Worm (Caenorhabditis elegans) whole organism, L4 larva: ENCODE data around the gene C54G7.1.

ENCODE experiments used
- F10B5.3 ChIP-seq: sonication (generic microtip); optimal IDR thresholded peaks from 2 replicates; lab custom pipeline; 2016; ENCODE audit warnings: mild to moderate bottlenecking, missing genetic modification characterization, missing compliant biosample characterization
- F37D6.2 ChIP-seq: sonication (generic microtip); optimal IDR thresholded peaks from 2 replicates; lab custom pipeline; 2016; ENCODE audit warnings: mild to moderate bottlenecking, missing genetic modification characterization, missing compliant biosample characterization
- Y48G9A.11 ChIP-seq: fragments of 200-800 bp; sonication (Bioruptor generic); IDR thresholded peaks from 2 replicates; pipeline ENCODE4 v1.3.6; 2022; ENCODE audit warnings: missing genetic modification reagents, missing genetic modification characterization, missing compliant biosample characterization
- aha-1 ChIP-seq: fragments of 150-350 bp; peaks from one replicate; lab custom pipeline; 2014; ENCODE audit warnings: missing biosample characterization, missing genetic modification characterization
- aly-2 ChIP-seq: sonication (generic microtip); optimal IDR thresholded peaks from 2 replicates; lab custom pipeline; 2018; ENCODE audit warnings: missing biosample characterization, missing genetic modification characterization
- arid-1 ChIP-seq: fragments of 200-800 bp; sonication (Bioruptor generic); conservative IDR thresholded peaks from 2 replicates; pipeline ENCODE4 v1.3.6; 2022; ENCODE audit warnings: missing genetic modification reagents, missing genetic modification characterization, missing compliant biosample characterization
- attf-4 ChIP-seq: sonication (generic microtip); optimal IDR thresholded peaks from 3 replicates; lab custom pipeline; 2017; ENCODE audit warnings: missing biosample characterization, missing genetic modification characterization
- ceh-20 ChIP-seq: fragments of 200-800 bp; sonication (Bioruptor generic); IDR thresholded peaks from 2 replicates; pipeline ENCODE4 v1.3.6; 2022; ENCODE audit warnings: missing genetic modification reagents, missing genetic modification characterization, missing compliant biosample characterization
- ceh-82 ChIP-seq: sonication (generic microtip); optimal IDR thresholded peaks from 2 replicates; lab custom pipeline; 2017; ENCODE audit warnings: missing biosample characterization, missing genetic modification characterization
- ces-1 ChIP-seq: fragments of 150-350 bp; sonication (generic microtip); optimal IDR thresholded peaks from 4 replicates; lab custom pipeline; 2014; ENCODE audit warnings: missing biosample characterization, missing genetic modification reagents, missing genetic modification characterization
- cey-2 ChIP-seq: sonication (generic microtip); optimal IDR thresholded peaks from 3 replicates; lab custom pipeline; 2017; ENCODE audit warnings: missing genetic modification characterization, mild to moderate bottlenecking, missing compliant biosample characterization, antibody characterized with exemption, borderline replicate concordance; ENCODE audit not compliant: insufficient read depth
- daf-16 ChIP-seq, 3 experiments: sonication (generic microtip); optimal IDR thresholded peaks; 2 replicates each; lab custom pipeline; 2016 to 2017; ENCODE audit warnings: missing genetic modification characterization in 3 of 3, missing genetic modification reagents in 3 of 3, mild to moderate bottlenecking in 2 of 3, missing compliant biosample characterization in 2 of 3, missing biosample characterization in 1 of 3, moderate library complexity in 1 of 3
- dmd-8 ChIP-seq: fragments of 200-800 bp; sonication (Bioruptor generic); IDR thresholded peaks from 2 replicates; pipeline ENCODE4 v1.3.6; 2022; ENCODE audit warnings: missing genetic modification characterization, missing compliant biosample characterization
- dmd-9 ChIP-seq: fragments of 200-800 bp; sonication (Bioruptor generic); IDR thresholded peaks from 2 replicates; pipeline ENCODE4 v1.3.6; 2022; ENCODE audit warnings: missing genetic modification reagents, missing genetic modification characterization, missing compliant biosample characterization
- duxl-1 ChIP-seq: sonication (generic microtip); optimal IDR thresholded peaks from 2 replicates; lab custom pipeline; 2016; ENCODE audit warnings: mild to moderate bottlenecking, missing genetic modification characterization, moderate library complexity, missing compliant biosample characterization; ENCODE audit not compliant: poor library complexity
- egl-43 ChIP-seq: fragments of 200-800 bp; sonication (Bioruptor generic); IDR thresholded peaks from 2 replicates; pipeline ENCODE4 v1.3.6; 2022; ENCODE audit warnings: missing genetic modification reagents, missing genetic modification characterization, missing compliant biosample characterization
- fos-1 ChIP-seq: fragments of 150-350 bp; optimal IDR thresholded peaks from 2 replicates; lab custom pipeline; 2014; ENCODE audit warnings: missing biosample characterization, missing genetic modification characterization
- gei-8 ChIP-seq: fragments of 200-800 bp; sonication (Bioruptor generic); optimal IDR thresholded peaks from 2 replicates; lab custom pipeline; 2018; ENCODE audit warnings: mild to moderate bottlenecking, missing genetic modification characterization, missing compliant biosample characterization
- hif-1 ChIP-seq, 2 experiments: sonication (generic microtip); optimal IDR thresholded peaks; 2 replicates each; lab custom pipeline; 2016 to 2017; ENCODE audit warnings: missing compliant biosample characterization in 2 of 2, missing genetic modification characterization in 2 of 2, missing genetic modification reagents in 2 of 2, missing genotype in 2 of 2, mild to moderate bottlenecking in 1 of 2
- hlh-30 ChIP-seq: sonication (generic microtip); optimal IDR thresholded peaks from 2 replicates; lab custom pipeline; 2017; ENCODE audit warnings: antibody characterized with exemption, mild to moderate bottlenecking, missing genetic modification characterization, missing compliant biosample characterization; ENCODE audit not compliant: insufficient read depth
- lin-1 ChIP-seq: fragments of 200-800 bp; sonication (Bioruptor generic); IDR thresholded peaks from 2 replicates; pipeline ENCODE4 v1.3.6; 2022; ENCODE audit warnings: missing genetic modification reagents, missing genetic modification characterization, missing compliant biosample characterization
- lin-13 ChIP-seq: fragments of 150-350 bp; optimal IDR thresholded peaks from 2 replicates; lab custom pipeline; 2014; ENCODE audit warnings: missing biosample characterization, missing genetic modification reagents, missing genetic modification characterization
- lin-15B ChIP-seq: fragments of 150-350 bp; sonication (generic microtip); optimal IDR thresholded peaks from 3 replicates; lab custom pipeline; 2014; ENCODE audit warnings: missing biosample characterization, missing genetic modification characterization
- lin-38 ChIP-seq: fragments of 200-800 bp; sonication (Bioruptor generic); IDR thresholded peaks from 2 replicates; pipeline ENCODE4 v1.3.6; 2022; ENCODE audit warnings: missing genetic modification reagents, missing genetic modification characterization, missing compliant biosample characterization
- lsy-2 ChIP-seq, 2 experiments: fragments of 150-350 bp in 1 of 2; sonication (generic microtip) in 1 of 2; optimal IDR thresholded peaks; 2 replicates each; lab custom pipeline; 2014 to 2017; ENCODE audit warnings: missing biosample characterization in 2 of 2, missing genetic modification characterization in 2 of 2
- madf-9 ChIP-seq: fragments of 200-800 bp; sonication (Bioruptor generic); conservative IDR thresholded peaks from 2 replicates; pipeline ENCODE4 v1.3.6; 2022; ENCODE audit warnings: missing genetic modification reagents, missing genetic modification characterization, missing compliant biosample characterization
- mdl-1 ChIP-seq, 2 experiments: fragments of 150-350 bp in 1 of 2; sonication (generic microtip) in 1 of 2; optimal IDR thresholded peaks; 2 replicates each; lab custom pipeline; 2014 to 2017; ENCODE audit warnings: missing biosample characterization in 2 of 2, missing genetic modification characterization in 2 of 2
- nhr-10 ChIP-seq: fragments of 150-350 bp; optimal IDR thresholded peaks from 2 replicates; lab custom pipeline; 2014; ENCODE audit warnings: missing biosample characterization, missing genetic modification characterization
- nhr-11 ChIP-seq: fragments of 150-350 bp; optimal IDR thresholded peaks from 2 replicates; lab custom pipeline; 2014; ENCODE audit warnings: missing biosample characterization, missing genetic modification characterization
- nhr-237 ChIP-seq: sonication (generic microtip); optimal IDR thresholded peaks from 2 replicates; lab custom pipeline; 2017; ENCODE audit warnings: missing biosample characterization, missing genetic modification characterization
- nhr-28 ChIP-seq: fragments of 150-350 bp; optimal IDR thresholded peaks from 2 replicates; lab custom pipeline; 2014; ENCODE audit warnings: missing biosample characterization, missing genetic modification characterization
- nhr-6 ChIP-seq: fragments of 150-350 bp; optimal IDR thresholded peaks from 2 replicates; lab custom pipeline; 2014; ENCODE audit warnings: missing biosample characterization, missing genetic modification characterization
- nhr-76 ChIP-seq: fragments of 150-350 bp; optimal IDR thresholded peaks from 2 replicates; lab custom pipeline; 2014; ENCODE audit warnings: missing biosample characterization, missing genetic modification characterization
- pha-4 ChIP-seq, 2 experiments: fragments of 150-350 bp in 1 of 2; fragments of 200-800 bp in 1 of 2; sonication (Bioruptor generic) in 1 of 2; IDR thresholded peaks in 1 of 2; optimal IDR thresholded peaks in 1 of 2; 2 replicates each; pipeline versions ENCODE4 v1.3.6 to Lab custom; 2014 to 2022; ENCODE audit warnings: missing genetic modification characterization in 2 of 2, missing genetic modification reagents in 2 of 2, missing biosample characterization in 1 of 2, missing compliant biosample characterization in 1 of 2
- saeg-2 ChIP-seq: fragments of 200-800 bp; sonication (Bioruptor generic); IDR thresholded peaks from 2 replicates; pipeline ENCODE4 v1.3.6; 2022; ENCODE audit warnings: missing genetic modification reagents, missing genetic modification characterization, missing compliant biosample characterization
- sdz-12 ChIP-seq: fragments of 200-800 bp; sonication (Bioruptor generic); optimal IDR thresholded peaks from 2 replicates; lab custom pipeline; 2018; ENCODE audit warnings: mild to moderate bottlenecking, missing genetic modification characterization, missing compliant biosample characterization
- set-16 ChIP-seq: fragments of 200-800 bp; sonication (Bioruptor generic); IDR thresholded peaks from 2 replicates; pipeline ENCODE4 v1.3.6; 2022; ENCODE audit warnings: missing genetic modification reagents, missing genetic modification characterization, missing compliant biosample characterization
- snpc-1.2 ChIP-seq: fragments of 200-800 bp; sonication (Bioruptor generic); IDR thresholded peaks from 2 replicates; pipeline ENCODE4 v1.3.6; 2022; ENCODE audit warnings: missing genetic modification reagents, missing genetic modification characterization, missing compliant biosample characterization
- tra-1 ChIP-seq: fragments of 200-800 bp; sonication (Bioruptor generic); IDR thresholded peaks from 2 replicates; pipeline ENCODE4 v1.3.6; 2022; ENCODE audit warnings: missing genetic modification reagents, missing genetic modification characterization, missing compliant biosample characterization
- unc-130 ChIP-seq: sonication (generic microtip); optimal IDR thresholded peaks from 2 replicates; lab custom pipeline; 2016; ENCODE audit warnings: missing genetic modification reagents, missing genetic modification characterization, missing compliant biosample characterization
- zag-1 ChIP-seq: fragments of 150-350 bp; optimal IDR thresholded peaks from 2 replicates; lab custom pipeline; 2014; ENCODE audit warnings: missing biosample characterization, missing genetic modification characterization
- zip-11 ChIP-seq: fragments of 200-800 bp; sonication (Bioruptor generic); IDR thresholded peaks from 2 replicates; pipeline ENCODE4 v1.3.6; 2022; ENCODE audit warnings: missing genetic modification characterization, missing compliant biosample characterization
- ztf-11 ChIP-seq: fragments of 150-350 bp; optimal IDR thresholded peaks from 2 replicates; lab custom pipeline; 2014; ENCODE audit warnings: missing biosample characterization, missing genetic modification characterization

Gene C54G7.1

ce11 chrX:5565478-5565877 lies 21.7 kb downstream of the C54G7.1 start:
- TF ChIP-seq nhr-10 (tag; lab: Kevin White, UChicago) (no peak), nhr-237 (no peak), arid-1 (GFP tag; lab: Robert Waterston, UW) (no peak), duxl-1 (no peak)

DNA sequence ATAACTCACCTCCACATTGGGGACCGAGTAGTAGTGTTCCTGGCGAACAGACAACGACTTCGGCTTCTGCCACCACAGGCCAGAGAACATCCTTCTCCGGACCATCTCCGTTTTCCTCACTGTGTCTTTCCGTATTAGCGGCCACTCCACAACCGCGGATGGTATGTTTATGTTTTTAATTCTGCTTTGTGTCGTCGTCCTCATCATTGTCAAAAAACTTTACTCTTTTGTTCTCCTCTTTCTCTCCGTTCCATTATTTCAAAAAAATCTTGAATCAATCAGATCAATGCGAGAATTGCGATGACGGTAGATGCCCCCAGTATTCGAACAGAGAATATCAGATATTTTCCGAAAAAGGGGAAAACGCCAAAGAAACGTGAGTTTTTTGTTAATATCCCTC lies 23.7 kb downstream of the C54G7.1 start, which contains the start of gene mec-2:
mec-2 (plus strand) TSS at position 301 of the 400 bp plus-strand sequence.
- no peak for TF ChIP-seq ceh-20 (GFP tag; lab: Robert Waterston, UW)
- TF ChIP-seq, all 104 proteins: peak for 0

DNA sequence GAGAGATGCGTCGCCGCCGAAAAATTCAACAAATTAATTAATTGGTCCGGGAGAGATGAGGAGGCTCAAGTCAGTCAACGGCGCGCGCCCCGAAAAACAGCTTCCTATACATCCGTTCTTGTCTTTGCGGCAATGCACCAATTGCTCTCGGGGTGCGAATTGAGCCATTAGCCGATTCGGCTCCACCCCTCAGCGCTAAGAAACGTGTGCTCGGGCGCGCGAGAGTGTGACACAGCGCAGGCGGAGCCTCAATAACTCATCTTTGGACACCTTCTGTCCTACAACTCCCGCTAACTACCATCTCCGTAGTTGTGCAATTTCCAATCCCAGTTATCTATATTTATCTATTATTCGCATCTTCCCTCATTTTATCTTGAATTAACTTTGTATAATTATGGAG lies 28.9 kb downstream of the C54G7.1 start:
- TF ChIP-seq dmd-8 (GFP tag; lab: Robert Waterston, UW) (no peak), set-16 (GFP tag; lab: Robert Waterston, UW) (peak; percentile 66), sdz-12 (no peak), F37D6.2 (tag; lab: Kevin White, UChicago) (no peak), ceh-82 (tag; lab: Kevin White, UChicago) (no peak), egl-43 (no peak), aly-2 (tag; lab: Kevin White, UChicago) (no peak), Y48G9A.11 (GFP tag; lab: Robert Waterston, UW) (0 out of 2 replicates have a peak, but pooled peaks have one; percentile 7), unc-130 (GFP tag; lab: Kevin White, UChicago) (no peak), ceh-20 (GFP tag; lab: Robert Waterston, UW) (no peak)
- TF ChIP-seq, all 104 proteins: peak for 2

DNA sequence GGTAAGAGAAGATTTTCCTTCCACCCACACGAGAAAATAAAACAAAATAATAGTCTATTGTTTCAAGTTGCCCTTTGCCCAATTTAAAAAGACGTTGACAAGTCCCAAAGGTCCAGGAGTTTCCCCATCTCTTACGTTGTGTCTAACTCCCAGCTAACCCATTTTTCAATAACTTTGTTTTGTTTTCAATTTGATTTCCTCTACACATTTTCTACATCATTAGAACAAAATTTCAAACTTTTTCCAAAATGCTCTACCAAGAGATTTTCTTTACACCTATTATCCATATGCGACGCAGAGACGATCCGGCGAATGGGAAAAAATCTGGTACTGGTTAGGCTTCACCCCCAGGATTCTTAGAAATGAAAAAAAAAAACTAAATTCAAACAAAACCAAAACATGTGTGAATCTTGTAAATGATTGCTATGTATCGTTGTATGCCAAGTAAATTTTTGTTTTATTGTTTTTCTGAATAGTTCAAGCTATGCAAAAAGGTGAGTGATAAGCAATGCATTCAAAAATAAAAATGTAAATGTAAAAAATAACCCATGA lies 36.0 kb downstream of the C54G7.1 start:
- TF ChIP-seq fos-1 (tag; lab: Kevin White, UChicago): no peak
- peak; percentile 2 for TF ChIP-seq ces-1 (GFP tag; lab: Kevin White, UChicago)

- TF ChIP-seq gei-8 (GFP tag; lab: Kevin White, UChicago) (no peak), cey-2 (no peak), lin-13 (GFP tag; lab: Kevin White, UChicago) (no peak), lin-1 (GFP tag; lab: Robert Waterston, UW) (no peak), lin-38 (GFP tag; lab: Robert Waterston, UW) (no peak), daf-16 (GFP tag; optimal IDR thresholded peaks at IDR 0.05; lab: Kevin White, UChicago) (peak in 1 of 2 experiments; percentile 14), daf-16 (tag; optimal IDR thresholded peaks at IDR 0.05; lab: Kevin White, UChicago) (no peak), zag-1 (tag; lab: Kevin White, UChicago) (no peak), attf-4 (no peak), saeg-2 (no peak), aha-1 (tag; lab: Kevin White, UChicago) (peak; percentile 93), nhr-11 (tag; lab: Kevin White, UChicago) (peak; percentile 48), hlh-30 (tag; lab: Kevin White, UChicago) (peak; percentile 45), nhr-6 (tag; lab: Kevin White, UChicago) (no peak), tra-1 (GFP tag; lab: Robert Waterston, UW) (no peak), pha-4 (GFP tag; IDR thresholded peaks at IDR 0.05; lab: Robert Waterston, UW) (no peak), pha-4 (tag; optimal IDR thresholded peaks at IDR 0.05; lab: Kevin White, UChicago) (no peak), mdl-1 (tag; optimal IDR thresholded peaks at IDR 0.05; lab: Kevin White, UChicago) (peak in 1 of 2 experiments; percentile 8), F10B5.3 (tag; lab: Kevin White, UChicago) (no peak), ztf-11 (tag; lab: Kevin White, UChicago) (no peak), dmd-9 (GFP tag; lab: Robert Waterston, UW) (no peak), snpc-1.2 (GFP tag; lab: Robert Waterston, UW) (no peak), Y48G9A.11 (GFP tag; lab: Robert Waterston, UW) (no peak), hif-1 (tag; optimal IDR thresholded peaks at IDR 0.05; lab: Kevin White, UChicago) (peak in 1 of 2 experiments; percentile 51), nhr-76 (tag; lab: Kevin White, UChicago) (no peak), zip-11 (GFP tag; lab: Robert Waterston, UW) (no peak), nhr-28 (peak; percentile 25), lsy-2 (tag; optimal IDR thresholded peaks at IDR 0.05; lab: Kevin White, UChicago) (no peak), madf-9 (GFP tag; lab: Robert Waterston, UW) (no peak), lin-15B (tag; lab: Kevin White, UChicago) (no peak)
These were observed 48.1 kb downstream of the C54G7.1 start for ce11 chrX:5591830-5592229.
